Fruit fly (Drosophila melanogaster) whole organism, wandering third instar larva: ENCODE data around the gene CecA2.

Experiments used
- Dfd ChIP-seq: fragments of >200 bp; optimal IDR thresholded peaks from 2 replicates; lab custom pipeline; 2017; ENCODE audit warnings: missing biosample characterization, missing genetic modification characterization
- Hnf4 ChIP-seq: fragments of 200-800 bp; sonication (Bioruptor generic); optimal IDR thresholded peaks from 2 replicates; lab custom pipeline; 2016; ENCODE audit warnings: missing biosample characterization, mild to moderate bottlenecking, missing genetic modification characterization
- Myc ChIP-seq: fragments of >200 bp; optimal IDR thresholded peaks from 2 replicates; lab custom pipeline; 2017
- N ChIP-seq: fragments of >200 bp; optimal IDR thresholded peaks from 2 replicates; lab custom pipeline; 2018; ENCODE audit warnings: missing biosample characterization, missing external identifiers, missing genetic modification characterization
- Sp1 ChIP-seq: fragments of 200-800 bp; sonication (Bioruptor generic); optimal IDR thresholded peaks from 3 replicates; lab custom pipeline; 2019; ENCODE audit warnings: missing biosample characterization, mild to moderate bottlenecking, missing genetic modification characterization, moderate library complexity
- Vsx2 ChIP-seq: fragments of 200-300, 225-300 bp; sonication (Bioruptor generic); optimal IDR thresholded peaks from 2 replicates; lab custom pipeline; 2018; ENCODE audit warnings: missing biosample characterization, missing genetic modification characterization; ENCODE audit not compliant: partially characterized antibody
- foxo ChIP-seq, 2 experiments: fragments of 200-800 bp; sonication (Bioruptor generic); optimal IDR thresholded peaks; 2 replicates in 1 of 2; 3 replicates in 1 of 2; lab custom pipeline; 2016 to 2017; ENCODE audit warnings: missing biosample characterization in 2 of 2, missing genetic modification characterization in 2 of 2
- fru ChIP-seq: fragments of 200-800 bp; sonication (Bioruptor generic); optimal IDR thresholded peaks from 3 replicates; lab custom pipeline; 2016; ENCODE audit warnings: missing biosample characterization, mild to moderate bottlenecking, missing genetic modification characterization
- h ChIP-seq: fragments of 200-800 bp; sonication (Bioruptor generic); optimal IDR thresholded peaks from 3 replicates; lab custom pipeline; 2016; ENCODE audit warnings: missing biosample characterization, mild to moderate bottlenecking, missing genetic modification characterization
- jim ChIP-seq: fragments of 175-275, 200-325 bp; sonication (Bioruptor generic); optimal IDR thresholded peaks from 2 replicates; lab custom pipeline; 2016; ENCODE audit warnings: missing biosample characterization, mild to moderate bottlenecking, missing genetic modification characterization
- pan ChIP-seq: fragments of >200 bp; optimal IDR thresholded peaks from 2 replicates; lab custom pipeline; 2017
- psq ChIP-seq: fragments of 200-800 bp; sonication (Bioruptor generic); optimal IDR thresholded peaks from 3 replicates; lab custom pipeline; 2017; ENCODE audit warnings: missing biosample characterization, mild to moderate bottlenecking, missing genetic modification characterization, moderate library complexity
- usp ChIP-seq: fragments of >200 bp; optimal IDR thresholded peaks from 2 replicates; lab custom pipeline; 2017; ENCODE audit warnings: missing biosample characterization, missing genetic modification characterization
- woc ChIP-seq: sonication (Bioruptor generic); optimal IDR thresholded peaks from 2 replicates; lab custom pipeline; 2016; ENCODE audit warnings: missing biosample characterization, mild to moderate bottlenecking, missing genetic modification characterization

- TF ChIP-seq psq (GFP tag; lab: Kevin White, UChicago) (no peak), jim (GFP tag; lab: Kevin White, UChicago) (no peak), woc (GFP tag; lab: Kevin White, UChicago) (no peak), h (GFP tag; lab: Kevin White, UChicago) (no peak), Dfd (GFP tag; lab: Kevin White, UChicago) (no peak), Myc (no peak), Sp1 (GFP tag; lab: Kevin White, UChicago) (no peak), Vsx2 (GFP tag; lab: Kevin White, UChicago) (no peak), pan (lab: Kevin White, UChicago) (no peak), foxo (GFP tag; optimal IDR thresholded peaks at IDR 0.05; lab: Kevin White, UChicago) (no peak), fru (no peak), N (no peak), usp (GFP tag; lab: Kevin White, UChicago) (no peak), Hnf4 (GFP tag; lab: Kevin White, UChicago) (no peak)
These were observed 10.9 kb upstream of the CecA2 start for dm6 chr3R:30201064-30201463.
